Worm (Caenorhabditis elegans): Measurements from ENCODE around the gene pgp-5.

ce11 chrX:10885872-10886271, 26.8 kb upstream of the pgp-5 start, which contains the start of gene T21E8.5:
- TF ChIP-seq dao-5 (tag; optimal IDR thresholded peaks at IDR 0.05) (no peak), him-1 (tag; optimal IDR thresholded peaks at IDR 0.05) (no peak)
